Worm (Caenorhabditis elegans) whole organism, early embryonic: ENCODE results near the gene T01B7.13.

ENCODE experiments used
- F13C5.2 ChIP-seq: sonication (generic microtip); optimal IDR thresholded peaks from 2 replicates; lab custom pipeline; 2017; ENCODE audit warnings: mild to moderate bottlenecking, missing genetic modification characterization, inconsistent platforms, missing compliant biosample characterization
- aly-1 ChIP-seq: sonication (generic microtip); optimal IDR thresholded peaks from 2 replicates; lab custom pipeline; 2016; ENCODE audit warnings: missing genetic modification characterization, missing compliant biosample characterization
- ama-1 ChIP-seq: fragments of 150-350 bp; optimal IDR thresholded peaks from 2 replicates; lab custom pipeline; 2014
- ceh-13 ChIP-seq: fragments of 200-800 bp; sonication (Bioruptor generic); optimal IDR thresholded peaks from 2 replicates; lab custom pipeline; 2018; ENCODE audit warnings: mild to moderate bottlenecking, missing genetic modification characterization, missing compliant biosample characterization
- hmbx-1 ChIP-seq: sonication (generic microtip); optimal IDR thresholded peaks from 2 replicates; lab custom pipeline; 2016; ENCODE audit warnings: mild to moderate bottlenecking, missing genetic modification characterization, missing compliant biosample characterization
- scrt-1 ChIP-seq: fragments of 200-800 bp; sonication (Bioruptor generic); IDR thresholded peaks from 2 replicates; pipeline ENCODE4 v1.3.6; 2022; ENCODE audit warnings: missing genetic modification characterization, missing compliant biosample characterization
- tra-4 ChIP-seq: sonication (generic microtip); optimal IDR thresholded peaks from 2 replicates; lab custom pipeline; 2017; ENCODE audit warnings: missing genetic modification characterization, missing compliant biosample characterization

DNA sequence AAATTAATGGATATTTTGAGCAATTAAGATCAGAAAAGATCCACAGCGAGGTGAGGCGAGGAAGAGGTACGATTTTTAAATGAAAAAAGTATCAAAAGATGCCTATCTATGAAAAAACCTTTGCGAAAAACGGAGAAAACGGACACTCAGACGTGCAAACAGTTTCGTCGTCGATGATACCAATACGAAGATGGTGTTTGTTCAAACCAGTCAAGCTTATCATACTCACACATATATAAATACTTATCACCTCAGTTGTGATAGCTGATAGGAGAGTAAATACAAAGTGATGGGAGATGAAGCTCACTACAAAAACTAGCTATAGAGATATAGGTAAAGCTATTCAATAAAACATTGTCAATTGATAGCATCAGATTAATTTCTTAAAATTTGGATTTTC lies 35.4 kb upstream of the T01B7.13 start:
- TF ChIP-seq F13C5.2, result no peak
- no peak for TF ChIP-seq tra-4 (tag; lab: Kevin White, UChicago)
- no peak for TF ChIP-seq ceh-13 (GFP tag; lab: Kevin White, UChicago)
- TF ChIP-seq ama-1 (lab: Kevin White, UChicago), result no peak
- TF ChIP-seq scrt-1 (GFP tag; lab: Robert Waterston, UW), result no peak
- no peak for TF ChIP-seq aly-1 (tag; lab: Kevin White, UChicago)
- TF ChIP-seq hmbx-1, result no peak
